Fruit fly (Drosophila melanogaster) S2 (cell line): ENCODE measurements around the gene Pdss2.

Experiments used
- CG8478 ChIP-seq: fragments of >200 bp; optimal IDR thresholded peaks from 2 replicates; lab custom pipeline; 2018
- CTCF ChIP-seq, 2 experiments: fragments of >200 bp; optimal IDR thresholded peaks; 2 replicates each; lab custom pipeline; 2018

- no peak for TF ChIP-seq CG8478 (lab: Kevin White, UChicago)
- no peak for TF ChIP-seq CTCF (optimal IDR thresholded peaks at IDR 0.05; lab: Kevin White, UChicago)
Measured at dm6 chr3L:21055839-21056238, 28.1 kb downstream of the Pdss2 start.
